Worm (Caenorhabditis elegans) whole organism, midembryonic: ENCODE measurements around the gene pcp-1.

ENCODE experiments used
- T22C8.4 ChIP-seq: fragments of 200-800 bp; sonication (Bioruptor generic); IDR thresholded peaks from 2 replicates; pipeline ENCODE4 v1.3.6; 2022; ENCODE audit warnings: missing genetic modification characterization, missing compliant biosample characterization
- cog-1 ChIP-seq: sonication (generic microtip); optimal IDR thresholded peaks from 2 replicates; lab custom pipeline; 2016; ENCODE audit warnings: missing genetic modification characterization, missing compliant biosample characterization
- flt-1 ChIP-seq: fragments of 200-800 bp; sonication (Bioruptor generic); IDR thresholded peaks from 2 replicates; pipeline ENCODE4 v1.3.6; 2022; ENCODE audit warnings: missing genetic modification characterization, missing compliant biosample characterization
- klf-2 ChIP-seq: fragments of 200-800 bp; sonication (Bioruptor generic); conservative IDR thresholded peaks from 2 replicates; pipeline ENCODE4 v1.3.6; 2022; ENCODE audit warnings: missing genetic modification reagents, missing genetic modification characterization, missing compliant biosample characterization
- med-1 ChIP-seq: sonication (generic microtip); optimal IDR thresholded peaks from 2 replicates; lab custom pipeline; 2017; ENCODE audit warnings: missing genetic modification characterization, mild to moderate bottlenecking, missing compliant biosample characterization, antibody characterized with exemption, missing genetic modification reagents; ENCODE audit not compliant: insufficient read depth
- ref-1 ChIP-seq: fragments of 200-800 bp; sonication (Bioruptor generic); conservative IDR thresholded peaks from 2 replicates; pipeline ENCODE4 v1.3.6; 2022; ENCODE audit warnings: missing genetic modification reagents, missing genetic modification characterization, missing compliant biosample characterization
- tab-1 ChIP-seq: fragments of 200-800 bp; sonication (Bioruptor generic); IDR thresholded peaks from 2 replicates; pipeline ENCODE4 v1.3.6; 2022; ENCODE audit warnings: missing genetic modification characterization, missing compliant biosample characterization
- ztf-23 ChIP-seq: fragments of 200-800 bp; sonication (Bioruptor generic); IDR thresholded peaks from 2 replicates; pipeline ENCODE4 v1.3.6; 2022; ENCODE audit warnings: missing genetic modification reagents, missing genetic modification characterization, missing compliant biosample characterization
- ztf-29 ChIP-seq: fragments of 200-800 bp; sonication (Bioruptor generic); IDR thresholded peaks from 2 replicates; pipeline ENCODE4 v1.3.6; 2022; ENCODE audit warnings: missing genetic modification reagents, missing genetic modification characterization, missing compliant biosample characterization

The pcp-1 gene

DNA sequence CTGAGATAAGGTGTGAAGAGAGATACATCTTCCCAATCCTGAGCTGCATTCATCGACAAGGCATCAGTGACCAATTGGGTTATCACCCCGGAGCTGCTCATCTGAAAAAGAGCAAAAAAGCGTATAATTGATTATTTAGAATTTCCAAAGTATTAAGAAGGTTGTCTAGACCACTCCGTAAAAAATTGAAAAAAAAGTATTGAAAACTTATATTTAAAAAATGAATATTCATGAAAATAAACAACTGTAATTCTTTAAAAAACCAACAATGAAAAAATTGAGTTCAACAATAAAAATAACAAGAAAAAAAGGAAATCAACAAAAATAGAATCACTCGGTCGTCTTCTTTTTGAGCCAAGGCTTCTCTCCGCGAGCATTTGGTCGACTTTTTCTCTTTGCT is 4.8 kb downstream of the pcp-1 start, which contains the start of gene mtx-2:
TSS of gene mtx-2 (minus strand) at position 101 of the 400 bp plus-strand sequence.
- no peak for TF ChIP-seq ztf-23 (GFP tag; lab: Robert Waterston, UW)

DNA sequence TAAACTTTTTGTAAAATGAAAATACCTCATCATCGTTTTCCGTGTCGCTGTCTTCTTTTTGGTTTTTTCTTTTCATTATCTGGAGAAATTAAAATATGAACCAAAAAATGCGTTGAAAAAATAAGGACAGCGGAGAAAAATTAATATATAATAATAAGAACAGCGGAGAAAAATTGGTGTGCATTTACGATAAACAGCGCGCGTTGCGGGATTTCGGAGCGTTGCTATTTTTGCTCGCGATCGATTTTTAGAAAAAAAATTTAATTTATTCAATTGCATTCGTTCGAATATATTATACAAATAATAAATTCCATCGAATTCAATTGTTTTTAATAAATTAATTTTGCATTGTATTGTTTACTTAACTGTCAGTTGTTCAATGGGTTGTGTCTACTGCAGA is 7.3 kb downstream of the pcp-1 start, which contains the start of gene ZK686.2:
TSS of gene ZK686.2 (minus strand) at position 79 of the 400 bp plus-strand sequence.
- TF ChIP-seq ref-1 (GFP tag; lab: Robert Waterston, UW), result no peak
- 0 out of 2 replicates have a peak, but pooled peaks have one; percentile 19 for TF ChIP-seq flt-1
- no peak for TF ChIP-seq tab-1
- TF ChIP-seq cog-1 (tag; lab: Kevin White, UChicago), result no peak
- TF ChIP-seq ztf-29 (GFP tag; lab: Robert Waterston, UW), result no peak
- no peak for TF ChIP-seq ztf-23 (GFP tag; lab: Robert Waterston, UW)
- no peak for TF ChIP-seq klf-2
- peak; percentile 55 for TF ChIP-seq T22C8.4
- no peak for TF ChIP-seq med-1 (GFP tag; lab: Kevin White, UChicago)

DNA sequence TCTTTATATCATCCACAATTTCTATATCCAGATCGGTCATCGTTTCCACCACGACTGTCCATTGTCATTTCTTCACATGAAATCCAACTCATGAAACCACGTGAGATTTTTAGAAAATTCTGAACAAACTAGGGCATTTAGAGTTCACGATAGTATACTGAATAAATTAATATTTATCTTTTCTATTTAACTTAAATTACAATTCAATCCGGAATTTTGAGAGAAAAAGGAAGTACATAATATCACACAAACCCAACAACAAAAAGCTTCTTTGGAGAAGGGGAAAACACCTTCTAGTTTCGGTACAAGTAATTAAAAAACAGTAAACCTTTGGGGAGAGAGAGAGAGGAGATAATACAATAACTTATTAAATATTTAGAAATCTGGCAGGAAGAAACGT is 8.7 kb downstream of the pcp-1 start, which contains the start of gene ZK686.5:
TSS of gene ZK686.5 (minus strand) at position 101 of the 400 bp plus-strand sequence.
- no peak for TF ChIP-seq ref-1 (GFP tag; lab: Robert Waterston, UW)
- no peak for TF ChIP-seq cog-1 (tag; lab: Kevin White, UChicago)
- TF ChIP-seq ztf-23 (GFP tag; lab: Robert Waterston, UW), result no peak
- no peak for TF ChIP-seq flt-1
- no peak for TF ChIP-seq klf-2
- no peak for TF ChIP-seq T22C8.4
- TF ChIP-seq med-1 (GFP tag; lab: Kevin White, UChicago), result no peak
- no peak for TF ChIP-seq tab-1
- no peak for TF ChIP-seq ztf-29 (GFP tag; lab: Robert Waterston, UW)

DNA sequence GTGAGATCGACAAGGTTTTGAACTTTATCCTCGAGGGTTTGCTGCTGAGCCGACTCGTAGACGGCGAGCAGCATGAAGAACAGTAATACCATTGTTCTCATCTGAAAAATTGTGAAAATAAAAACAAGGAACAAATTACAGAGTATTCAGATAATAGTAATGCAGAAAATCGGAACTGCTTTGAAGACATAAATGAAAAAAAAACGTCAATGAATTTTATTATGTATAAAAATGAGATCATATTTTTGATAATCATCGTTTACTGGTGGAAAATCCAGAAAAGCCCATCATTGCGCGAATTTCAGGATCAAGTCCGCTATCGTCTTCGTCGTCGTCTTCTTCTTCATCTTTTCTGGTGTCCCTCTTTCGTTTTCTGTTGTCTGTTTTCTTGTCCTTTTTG is 10.3 kb downstream of the pcp-1 start, which contains the start of gene ZK686.3:
TSS of gene ZK686.3 (minus strand) at position 101 of the 400 bp plus-strand sequence.
- TF ChIP-seq T22C8.4 (no peak), ref-1 (GFP tag; lab: Robert Waterston, UW) (no peak), med-1 (GFP tag; lab: Kevin White, UChicago) (no peak), klf-2 (no peak)

DNA sequence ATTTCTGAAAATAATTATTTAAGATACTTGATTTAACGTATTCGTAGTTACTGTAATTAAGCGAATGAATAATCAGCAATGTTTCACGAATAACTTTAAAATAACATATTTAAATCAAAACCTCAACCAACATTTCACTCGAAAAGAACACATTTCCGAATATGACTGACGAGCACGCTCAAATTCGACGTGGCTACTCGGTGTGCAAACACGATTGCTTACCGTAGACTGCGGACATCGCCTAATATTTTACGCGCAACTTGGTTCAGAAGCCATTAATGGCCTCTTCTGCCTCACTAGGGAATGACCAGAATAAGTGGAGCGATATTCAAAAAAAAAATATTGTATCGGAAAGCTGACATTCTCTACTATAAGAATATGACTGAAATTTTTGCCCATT is 11.3 kb downstream of the pcp-1 start, which contains the start of gene snu-23:
TSS of gene snu-23 (minus strand) at position 156 of the 400 bp plus-strand sequence.
- TF ChIP-seq flt-1 (0 out of 2 replicates have a peak, but pooled peaks have one; percentile 9), tab-1 (no peak)

DNA sequence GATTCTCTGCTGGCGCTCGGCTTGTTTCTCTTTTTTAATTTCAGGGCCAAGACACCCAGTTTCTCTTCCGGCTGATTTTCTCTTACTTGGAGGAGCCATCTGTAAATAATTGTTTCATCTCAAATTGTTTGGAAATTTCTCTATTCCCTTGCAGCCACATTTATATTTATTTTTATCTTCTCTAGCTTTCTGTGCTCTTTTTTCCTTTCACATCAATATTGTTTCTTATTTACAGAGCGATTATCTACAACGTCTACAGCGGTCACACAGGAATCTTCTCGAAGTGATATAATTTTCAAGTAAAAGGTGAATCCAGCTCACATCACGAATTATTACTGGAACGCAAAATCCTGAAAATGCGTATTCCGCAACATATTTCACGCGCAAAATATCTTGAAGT is 14.2 kb downstream of the pcp-1 start, which contains the start of the genes ZK686.6 and ZK686.1:
TSS of gene ZK686.6 (minus strand) at position 101 of the 400 bp plus-strand sequence.
TSS of gene ZK686.1 (plus strand) at position 234 of the 400 bp plus-strand sequence.
- TF ChIP-seq T22C8.4, result no peak
- no peak for TF ChIP-seq tab-1
- TF ChIP-seq med-1 (GFP tag; lab: Kevin White, UChicago), result no peak
- TF ChIP-seq klf-2, result no peak
- no peak for TF ChIP-seq ztf-23 (GFP tag; lab: Robert Waterston, UW)
- TF ChIP-seq cog-1 (tag; lab: Kevin White, UChicago), result no peak

DNA sequence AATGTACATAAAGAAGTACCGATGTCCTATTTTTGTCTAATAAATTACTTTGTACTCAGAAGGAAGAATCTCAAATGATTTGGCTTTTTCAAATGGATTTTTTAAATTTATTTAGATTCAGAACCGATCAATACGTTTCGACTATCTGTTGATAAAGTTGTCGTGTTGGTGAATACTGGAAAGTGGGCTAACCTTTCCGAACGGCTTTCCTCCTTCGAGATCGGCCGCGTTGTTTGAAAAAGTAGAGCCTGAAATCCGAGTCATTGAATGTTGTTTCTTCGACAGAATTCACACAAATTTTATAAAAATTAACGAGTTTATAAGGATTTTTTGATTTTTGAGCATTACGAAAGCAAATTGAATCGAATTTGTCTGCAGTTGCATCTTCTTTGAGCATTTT is 15.1 kb downstream of the pcp-1 start:
- TF ChIP-seq ztf-23 (GFP tag; lab: Robert Waterston, UW), result no peak

DNA sequence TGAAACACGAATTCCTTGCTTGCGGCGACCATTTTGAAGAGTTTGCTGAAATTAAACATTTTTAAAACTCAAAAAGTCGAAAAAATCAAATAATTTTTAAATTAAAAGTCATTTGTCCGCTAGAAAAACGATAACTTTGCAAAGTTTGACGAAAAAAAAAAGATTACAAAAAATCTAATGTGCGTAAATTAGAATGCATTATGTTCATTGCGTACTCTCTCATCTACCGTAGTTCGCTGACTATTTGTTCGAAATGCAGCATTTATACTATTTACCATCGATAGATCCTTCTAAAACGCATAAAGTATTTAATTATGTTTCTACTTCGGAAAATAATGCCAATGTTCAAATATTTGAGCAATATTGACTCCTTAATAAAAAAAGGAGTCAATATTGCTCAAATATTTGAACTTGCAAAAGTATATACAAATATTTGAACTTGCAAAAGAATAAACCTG is 17.3 kb downstream of the pcp-1 start, which contains the start of gene bath-15:
TSS of gene bath-15 (minus strand) at position 51 of the 458 bp plus-strand sequence.
- no peak for TF ChIP-seq ztf-23 (GFP tag; lab: Robert Waterston, UW)
- no peak for TF ChIP-seq klf-2
- TF ChIP-seq T22C8.4, result no peak
- no peak for TF ChIP-seq ref-1 (GFP tag; lab: Robert Waterston, UW)
- no peak for TF ChIP-seq cog-1 (tag; lab: Kevin White, UChicago)
- TF ChIP-seq tab-1, result no peak
- no peak for TF ChIP-seq flt-1
- no peak for TF ChIP-seq ztf-29 (GFP tag; lab: Robert Waterston, UW)
- no peak for TF ChIP-seq med-1 (GFP tag; lab: Kevin White, UChicago)

DNA sequence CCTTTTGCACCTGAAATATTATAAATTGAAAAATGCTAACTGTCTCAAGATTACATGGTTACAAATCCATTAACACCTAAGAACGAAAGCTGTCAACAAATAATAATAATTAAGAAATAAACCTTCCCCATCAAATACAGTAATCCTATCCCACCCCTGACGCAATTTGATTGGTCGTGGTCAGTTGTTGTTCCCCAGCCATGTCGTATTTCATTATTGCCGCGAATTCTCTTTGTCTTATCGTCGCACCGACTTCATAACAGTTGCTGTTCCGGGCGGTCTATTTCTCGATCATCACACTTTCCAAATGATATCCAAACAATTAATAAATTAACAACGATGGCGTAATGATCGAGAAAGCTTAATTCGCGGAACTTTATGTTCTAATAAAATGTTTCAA is 19.8 kb downstream of the pcp-1 start:
- TF ChIP-seq T22C8.4 (no peak), klf-2 (no peak), med-1 (GFP tag; lab: Kevin White, UChicago) (no peak), ref-1 (GFP tag; lab: Robert Waterston, UW) (no peak), cog-1 (tag; lab: Kevin White, UChicago) (no peak), flt-1 (no peak), ztf-29 (GFP tag; lab: Robert Waterston, UW) (no peak), tab-1 (no peak), ztf-23 (GFP tag; lab: Robert Waterston, UW) (no peak)

DNA sequence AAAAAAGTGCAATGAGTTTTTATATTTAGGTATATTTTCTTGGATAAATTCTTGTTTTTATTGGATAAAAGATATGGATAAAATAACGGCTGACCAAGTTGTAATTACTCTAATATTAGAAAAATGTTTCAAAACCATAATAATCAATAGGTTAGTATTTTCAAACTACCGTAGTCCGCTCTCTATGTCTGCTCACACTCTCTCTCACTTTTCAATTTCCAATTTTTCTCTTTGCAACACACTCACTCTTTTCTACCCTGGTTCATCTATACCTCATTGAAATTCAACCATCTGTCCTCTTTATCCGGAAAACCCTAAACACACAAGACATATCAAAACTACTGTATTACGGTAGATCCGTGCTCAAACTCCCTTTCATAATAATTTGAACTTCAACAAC is 20.6 kb downstream of the pcp-1 start:
- TF ChIP-seq tab-1 (no peak), klf-2 (no peak), ztf-23 (GFP tag; lab: Robert Waterston, UW) (no peak), flt-1 (no peak), ztf-29 (GFP tag; lab: Robert Waterston, UW) (no peak), med-1 (GFP tag; lab: Kevin White, UChicago) (no peak), T22C8.4 (no peak), cog-1 (tag; lab: Kevin White, UChicago) (no peak), ref-1 (GFP tag; lab: Robert Waterston, UW) (no peak)
